Worm (Caenorhabditis elegans): ENCODE results near the gene sec-61.G.

The sec-61.G gene

ce11 chrV:10858340-10858739 lies 38.6 kb downstream of the sec-61.G start (continued):
- TF ChIP-seq tra-1 (GFP tag; IDR thresholded peaks at IDR 0.05) (peak; percentile 81), nhr-25 (tag; optimal IDR thresholded peaks at IDR 0.05; ENCODE audit: borderline replicate concordance, insufficient read depth) (no peak), pqm-1 (tag; optimal IDR thresholded peaks at IDR 0.05) (no peak), ces-1 (GFP tag; optimal IDR thresholded peaks at IDR 0.05) (no peak), Y105C5A.15 (GFP tag; IDR thresholded peaks at IDR 0.05) (no peak), nhr-111 (GFP tag; optimal IDR thresholded peaks at IDR 0.05) (no peak), ZK337.2 (GFP tag; IDR thresholded peaks at IDR 0.05) (no peak), gei-8 (GFP tag; optimal IDR thresholded peaks at IDR 0.05) (peak; percentile 98), attf-4 (tag; optimal IDR thresholded peaks at IDR 0.05) (no peak), ceh-62 (tag; optimal IDR thresholded peaks at IDR 0.05) (no peak), lin-29 (GFP tag; IDR thresholded peaks at IDR 0.05) (0 out of 2 replicates have a peak, but pooled peaks have one; percentile 12), ztf-7 (tag; optimal IDR thresholded peaks at IDR 0.05) (no peak), dmd-8 (GFP tag; IDR thresholded peaks at IDR 0.05) (no peak), daf-19 (GFP tag; conservative IDR thresholded peaks at IDR 0.05) (no peak), F10B5.3 (tag; optimal IDR thresholded peaks at IDR 0.05) (no peak), unc-130 (GFP tag; optimal IDR thresholded peaks at IDR 0.05) (no peak), ceh-20 (GFP tag; IDR thresholded peaks at IDR 0.05) (peak; percentile 87), unc-62 (GFP tag; optimal IDR thresholded peaks at IDR 0.05 in 1 of 2) (peak in 1 of 2 experiments; percentile 99), unc-62 (tag; optimal IDR thresholded peaks at IDR 0.05) (no peak), mxl-2 (GFP tag; conservative IDR thresholded peaks at IDR 0.05) (no peak), set-16 (GFP tag; IDR thresholded peaks at IDR 0.05) (peak; percentile 74), zag-1 (tag; optimal IDR thresholded peaks at IDR 0.05) (peak; percentile 66), jun-1 (tag; optimal IDR thresholded peaks at IDR 0.05) (no peak), cey-2 (tag; optimal IDR thresholded peaks at IDR 0.05; ENCODE audit: borderline replicate concordance, insufficient read depth) (peak; percentile 7), nhr-48 (tag; optimal IDR thresholded peaks at IDR 0.05) (peak; percentile 79), hmg-1.1 (GFP tag; IDR thresholded peaks at IDR 0.05) (peak; percentile 70; the same call in 1 of the 2 replicates), mes-2 (tag; optimal IDR thresholded peaks at IDR 0.05; ENCODE audit: poor library complexity, severe bottlenecking) (peak; percentile 51), egl-43 (GFP tag; IDR thresholded peaks at IDR 0.05) (peak; percentile 46; the same call in 1 of the 2 replicates), nhr-6 (tag; optimal IDR thresholded peaks at IDR 0.05) (peak; percentile 62), F26F4.8 (GFP tag; conservative IDR thresholded peaks at IDR 0.05) (no peak), zfp-3 (GFP tag; conservative IDR thresholded peaks at IDR 0.05) (0 out of 2 replicates have a peak, but pooled peaks have one; percentile 39)

- peak in 1 of 2 experiments; percentile 2 for TF ChIP-seq daf-16 (GFP tag; optimal IDR thresholded peaks at IDR 0.05)
- peak; percentile 24 for TF ChIP-seq daf-16 (tag; optimal IDR thresholded peaks at IDR 0.05)
- TF ChIP-seq pha-4 (GFP tag; IDR thresholded peaks at IDR 0.05) = peak; percentile 58; the same call in 1 of the 2 replicates
- TF ChIP-seq pha-4 (tag; optimal IDR thresholded peaks at IDR 0.05) = no peak
- peak; percentile 70 for TF ChIP-seq dmd-6 (GFP tag; IDR thresholded peaks at IDR 0.05)
- no peak for TF ChIP-seq T20F7.1 (GFP tag; optimal IDR thresholded peaks at IDR 0.05)
- TF ChIP-seq nhr-42 (GFP tag; IDR thresholded peaks at IDR 0.05) = 0 out of 2 replicates have a peak, but pooled peaks have one; percentile 50
- peak in 1 of 2 experiments; percentile 64 for TF ChIP-seq unc-62 (GFP tag; optimal IDR thresholded peaks at IDR 0.05 in 1 of 2)
- no peak for TF ChIP-seq unc-62 (tag; optimal IDR thresholded peaks at IDR 0.05)
- TF ChIP-seq nhr-28 (tag; optimal IDR thresholded peaks at IDR 0.05) = peak; percentile 56
- peak; percentile 21; the same call in 1 of the 2 replicates for TF ChIP-seq tra-1 (GFP tag; IDR thresholded peaks at IDR 0.05)
- TF ChIP-seq gei-8 (GFP tag; optimal IDR thresholded peaks at IDR 0.05) = peak; percentile 6
- TF ChIP-seq ceh-62 (tag; optimal IDR thresholded peaks at IDR 0.05) = no peak
- no peak for TF ChIP-seq ceh-20 (GFP tag; IDR thresholded peaks at IDR 0.05)
- peak; percentile 17 for TF ChIP-seq mep-1 (tag; optimal IDR thresholded peaks at IDR 0.05)
- TF ChIP-seq set-16 (GFP tag; IDR thresholded peaks at IDR 0.05) = 0 out of 2 replicates have a peak, but pooled peaks have one; percentile 5
- TF ChIP-seq hlh-30 (tag; optimal IDR thresholded peaks at IDR 0.05; ENCODE audit: insufficient read depth) = peak; percentile 15
- peak; percentile 51 for TF ChIP-seq hlh-11 (tag; optimal IDR thresholded peaks at IDR 0.05)
- peak; percentile 87 for TF ChIP-seq aha-1 (tag)
- TF ChIP-seq ceh-44 (GFP tag; IDR thresholded peaks at IDR 0.05) = no peak
- TF ChIP-seq egl-43 (GFP tag; IDR thresholded peaks at IDR 0.05) = no peak
- TF ChIP-seq nhr-11 (tag; optimal IDR thresholded peaks at IDR 0.05) = peak; percentile 72
- TF ChIP-seq lsy-2 (tag; optimal IDR thresholded peaks at IDR 0.05) = peak in 1 of 2 experiments; percentile 9
- TF ChIP-seq hmg-1.1 (GFP tag; IDR thresholded peaks at IDR 0.05) = peak; percentile 41; the same call in 1 of the 2 replicates
Observed at ce11 chrV:10856901-10857637, 39.9 kb downstream of the sec-61.G start.
